Fruit fly (Drosophila melanogaster): Measurements from ENCODE around the gene Hsc70-4.
A peak's percentile ranks its signal among the peaks of the same experiment; 100 is the strongest.

The Hsc70-4 gene

DNA sequence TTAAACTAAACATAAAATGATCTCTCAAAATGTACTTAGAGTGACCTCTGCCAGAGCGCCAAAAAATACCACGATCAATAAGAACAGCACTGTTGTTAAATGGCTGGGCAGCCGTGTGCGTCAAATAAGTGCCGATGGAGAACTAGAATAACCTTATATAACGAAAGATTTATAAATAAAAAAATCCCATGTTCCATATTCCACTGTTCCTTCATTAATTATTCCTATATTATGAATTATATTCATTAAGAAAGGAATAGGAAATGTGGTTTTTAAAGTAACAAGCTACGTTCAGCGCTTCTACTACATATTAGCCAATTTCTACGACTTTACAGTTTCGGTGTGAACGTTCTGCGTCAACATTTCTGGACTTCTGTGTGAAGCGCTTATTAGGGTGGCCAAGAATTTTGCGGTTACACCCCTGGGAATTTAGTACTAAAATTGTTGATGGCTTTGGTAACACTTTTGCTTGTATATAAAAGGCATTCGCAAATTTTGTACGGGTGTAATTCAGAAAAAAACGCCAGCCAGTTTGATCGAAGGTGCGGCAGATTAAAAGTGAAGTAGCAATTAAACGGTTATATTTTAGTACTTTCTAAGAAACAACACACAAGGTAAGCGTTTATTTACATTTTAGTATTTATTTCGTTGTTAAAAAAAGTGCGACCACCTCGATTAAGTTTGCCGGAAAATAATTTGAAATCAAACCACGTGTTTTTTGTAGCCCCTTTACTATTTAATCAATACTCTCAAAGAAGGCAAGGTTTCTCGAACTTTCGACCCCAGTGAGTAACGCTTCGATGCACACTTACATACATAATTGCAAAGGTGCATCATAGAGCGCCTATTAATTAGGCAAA lies at the start of gene Hsc70-4, which contains the start of gene tefu (continued):
- peak; percentile 61 for TF ChIP-seq CG1233 (GFP tag; optimal IDR thresholded peaks at IDR 0.05)
- TF ChIP-seq crol (GFP tag; IDR thresholded peaks at IDR 0.05) = no peak
- peak; percentile 27 for TF ChIP-seq CG12299 (tag; optimal IDR thresholded peaks at IDR 0.05)
- TF ChIP-seq Dbx (GFP tag; IDR thresholded peaks at IDR 0.05) = peak; percentile 74
- TF ChIP-seq Hand (GFP tag; optimal IDR thresholded peaks at IDR 0.05) = no peak
- peak; percentile 96 for TF ChIP-seq CG9797 (GFP tag; optimal IDR thresholded peaks at IDR 0.05)
- peak; percentile 53; the same call in 2 of the 3 replicates for TF ChIP-seq CG14050 (GFP tag; IDR thresholded peaks at IDR 0.05)
- TF ChIP-seq CG4328 (GFP tag; optimal IDR thresholded peaks at IDR 0.05) = no peak
- peak; percentile 50 for TF ChIP-seq CG8388 (GFP tag; optimal IDR thresholded peaks at IDR 0.05)
- TF ChIP-seq CG18764 (GFP tag; optimal IDR thresholded peaks at IDR 0.05) = peak; percentile 67
- no peak for TF ChIP-seq pb (GFP tag; optimal IDR thresholded peaks at IDR 0.05)
- TF ChIP-seq Nf-YA (GFP tag; IDR thresholded peaks at IDR 0.05) = peak; percentile 52; the same call in 1 of the 2 replicates
- peak; percentile 48 for TF ChIP-seq CG13624 (GFP tag; optimal IDR thresholded peaks at IDR 0.05)
- TF ChIP-seq CG10147 (GFP tag; optimal IDR thresholded peaks at IDR 0.05) = no peak
- peak; percentile 81 for TF ChIP-seq CG16815 (GFP tag; optimal IDR thresholded peaks at IDR 0.05)
- peak; percentile 62 for TF ChIP-seq slp2 (GFP tag; optimal IDR thresholded peaks at IDR 0.05)
- TF ChIP-seq ash1 (GFP tag; optimal IDR thresholded peaks at IDR 0.05) = no peak
- TF ChIP-seq h (optimal IDR thresholded peaks at IDR 0.05) = no peak
- TF ChIP-seq sqz (GFP tag; optimal IDR thresholded peaks at IDR 0.05) = peak; percentile 95
- peak; percentile 85 for TF ChIP-seq bcd (GFP tag; optimal IDR thresholded peaks at IDR 0.05)
- no peak for TF ChIP-seq mld (GFP tag; IDR thresholded peaks at IDR 0.05; ENCODE audit: partially characterized antibody)
- peak; percentile 51; the same call in 1 of the 2 replicates for TF ChIP-seq amos (GFP tag; IDR thresholded peaks at IDR 0.05; ENCODE audit: partially characterized antibody)
- TF ChIP-seq cad (GFP tag; optimal IDR thresholded peaks at IDR 0.05) = no peak
- TF ChIP-seq CG42726 (GFP tag; IDR thresholded peaks at IDR 0.05; ENCODE audit: partially characterized antibody) = peak; percentile 68
- peak; percentile 52 for TF ChIP-seq CHES-1-like (GFP tag; optimal IDR thresholded peaks at IDR 0.05)
- TF ChIP-seq CG4730 (GFP tag; IDR thresholded peaks at IDR 0.05) = peak; percentile 63
- TF ChIP-seq CG7987 (GFP tag; optimal IDR thresholded peaks at IDR 0.05) = peak; percentile 14
- TF ChIP-seq CG6683 (GFP tag; optimal IDR thresholded peaks at IDR 0.05) = no peak
- TF ChIP-seq CG4707 (GFP tag; optimal IDR thresholded peaks at IDR 0.05) = no peak
- TF ChIP-seq maf-S (GFP tag; optimal IDR thresholded peaks at IDR 0.05) = peak; percentile 76
- TF ChIP-seq CG34224 (GFP tag; IDR thresholded peaks at IDR 0.05; ENCODE audit: partially characterized antibody) = no peak
- TF ChIP-seq ac (GFP tag; optimal IDR thresholded peaks at IDR 0.05) = no peak
- TF ChIP-seq twi (tag; optimal IDR thresholded peaks at IDR 0.05) = peak; percentile 61
- peak; percentile 99 for TF ChIP-seq CG7357 (GFP tag; IDR thresholded peaks at IDR 0.05)
- peak; percentile 43 for TF ChIP-seq Ravus (GFP tag; IDR thresholded peaks at IDR 0.05)
- peak; percentile 58 for TF ChIP-seq CG17328 (GFP tag; IDR thresholded peaks at IDR 0.05)
- TF ChIP-seq ro (GFP tag; IDR thresholded peaks at IDR 0.05) = peak; percentile 66; the same call in 1 of the 2 replicates
- TF ChIP-seq CG9817 (tag; optimal IDR thresholded peaks at IDR 0.05) = peak; percentile 84
- no peak for TF ChIP-seq bsh (GFP tag; optimal IDR thresholded peaks at IDR 0.05)
- TF ChIP-seq croc (GFP tag; conservative IDR thresholded peaks at IDR 0.05) = peak; percentile 49; the same call in 2 of the 3 replicates
- TF ChIP-seq D19B (GFP tag; optimal IDR thresholded peaks at IDR 0.05) = peak; percentile 42
- TF ChIP-seq CG12155 (GFP tag; optimal IDR thresholded peaks at IDR 0.05) = peak; percentile 72
- TF ChIP-seq CG17385 (GFP tag; optimal IDR thresholded peaks at IDR 0.05) = peak; percentile 61
- peak; percentile 31 for TF ChIP-seq odd (GFP tag; optimal IDR thresholded peaks at IDR 0.05)
- no peak for TF ChIP-seq fd102C (GFP tag; optimal IDR thresholded peaks at IDR 0.05)
- TF ChIP-seq knrl (GFP tag; IDR thresholded peaks at IDR 0.05; ENCODE audit: partially characterized antibody) = peak; percentile 39; the same call in 1 of the 3 replicates
- TF ChIP-seq gro (GFP tag; optimal IDR thresholded peaks at IDR 0.05) = peak; percentile 4
- TF ChIP-seq D (optimal IDR thresholded peaks at IDR 0.05) = no peak
- TF ChIP-seq D (GFP tag; optimal IDR thresholded peaks at IDR 0.05) = peak; percentile 34
